Worm (Caenorhabditis elegans): ENCODE data around the gene trx-3.
A peak's percentile ranks its signal among the peaks of the same experiment; 100 is the strongest.

- TF ChIP-seq arid-1 (GFP tag; conservative IDR thresholded peaks at IDR 0.05) (no peak), R02D3.7 (tag; optimal IDR thresholded peaks at IDR 0.05) (no peak), lin-39 (tag; optimal IDR thresholded peaks at IDR 0.05) (no peak), snpc-4 (tag; optimal IDR thresholded peaks at IDR 0.05) (no peak), ama-1 (optimal IDR thresholded peaks at IDR 0.05) (peak; percentile 86), hlh-30 (tag; optimal IDR thresholded peaks at IDR 0.05; ENCODE audit: insufficient read depth) (peak; percentile 95), F49E8.2 (tag; optimal IDR thresholded peaks at IDR 0.05; ENCODE audit: borderline replicate concordance) (no peak), dmd-6 (GFP tag; IDR thresholded peaks at IDR 0.05) (peak; percentile 87), zag-1 (tag; optimal IDR thresholded peaks at IDR 0.05) (no peak), dve-1 (tag; optimal IDR thresholded peaks at IDR 0.05; ENCODE audit: insufficient read depth) (peak; percentile 74), Y48G9A.11 (GFP tag; IDR thresholded peaks at IDR 0.05) (no peak), pqm-1 (tag; optimal IDR thresholded peaks at IDR 0.05) (no peak), ces-1 (GFP tag; optimal IDR thresholded peaks at IDR 0.05) (no peak), nhr-237 (tag; optimal IDR thresholded peaks at IDR 0.05) (no peak)
Observed at ce11 chrIV:4477009-4477471, 9.8 kb upstream of the trx-3 start, which contains the start of gene M01H9.3.
